Worm (Caenorhabditis elegans): ENCODE data around the gene pph-1.

DNA sequence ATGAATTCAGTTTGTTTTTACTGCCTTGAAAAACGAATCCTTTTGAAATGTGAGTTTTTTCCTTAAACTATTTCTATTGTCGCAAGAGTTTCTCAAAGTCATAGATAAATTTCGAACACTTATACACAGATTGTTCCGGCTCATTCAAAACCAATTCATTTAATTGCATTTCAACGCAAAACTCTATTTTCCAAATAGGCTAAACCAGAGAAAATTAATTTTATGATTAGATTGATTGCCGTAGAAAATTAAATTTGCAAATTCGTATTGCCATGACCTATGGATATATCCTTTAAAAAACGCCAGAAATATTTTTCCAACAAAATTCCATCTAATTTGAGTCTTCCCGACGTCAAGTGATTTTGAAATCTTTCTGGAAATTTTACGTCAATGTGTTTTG lies 26.4 kb upstream of the pph-1 start:
- TF ChIP-seq flt-1 (GFP tag; IDR thresholded peaks at IDR 0.05) (no peak), klf-2 (GFP tag; conservative IDR thresholded peaks at IDR 0.05) (no peak), ztf-29 (GFP tag; IDR thresholded peaks at IDR 0.05) (no peak), T22C8.4 (GFP tag; IDR thresholded peaks at IDR 0.05) (no peak)

Measured in whole organism, midembryonic.